Worm (Caenorhabditis elegans) whole organism, early embryonic: ENCODE measurements around the gene C54F6.12.
"Not testable (repeated sequence)": the region's sequence is repeated elsewhere in the genome, so short reads cannot be mapped to it uniquely, and the experiment has no call there.

Experiments used
- B0310.2 ChIP-seq: sonication (generic microtip); optimal IDR thresholded peaks from 2 replicates; lab custom pipeline; 2016; ENCODE audit warnings: mild to moderate bottlenecking, missing genetic modification characterization, missing compliant biosample characterization
- F13C5.2 ChIP-seq: sonication (generic microtip); optimal IDR thresholded peaks from 2 replicates; lab custom pipeline; 2017; ENCODE audit warnings: mild to moderate bottlenecking, missing genetic modification characterization, inconsistent platforms, missing compliant biosample characterization
- aly-1 ChIP-seq: sonication (generic microtip); optimal IDR thresholded peaks from 2 replicates; lab custom pipeline; 2016; ENCODE audit warnings: missing genetic modification characterization, missing compliant biosample characterization
- ama-1 ChIP-seq: fragments of 150-350 bp; optimal IDR thresholded peaks from 2 replicates; lab custom pipeline; 2014
- ceh-13 ChIP-seq: fragments of 200-800 bp; sonication (Bioruptor generic); optimal IDR thresholded peaks from 2 replicates; lab custom pipeline; 2018; ENCODE audit warnings: mild to moderate bottlenecking, missing genetic modification characterization, missing compliant biosample characterization
- ceh-36 ChIP-seq: sonication (generic microtip); optimal IDR thresholded peaks from 2 replicates; lab custom pipeline; 2016; ENCODE audit warnings: missing genetic modification characterization, inconsistent platforms, missing compliant biosample characterization
- ets-7 ChIP-seq: sonication (generic microtip); optimal IDR thresholded peaks from 2 replicates; lab custom pipeline; 2016; ENCODE audit warnings: missing genotype, missing genetic modification characterization, missing compliant biosample characterization
- flt-1 ChIP-seq: fragments of 200-800 bp; sonication (Bioruptor generic); IDR thresholded peaks from 2 replicates; pipeline ENCODE4 v1.3.6; 2022; ENCODE audit warnings: missing genetic modification characterization, missing compliant biosample characterization
- hmbx-1 ChIP-seq: sonication (generic microtip); optimal IDR thresholded peaks from 2 replicates; lab custom pipeline; 2016; ENCODE audit warnings: mild to moderate bottlenecking, missing genetic modification characterization, missing compliant biosample characterization
- hmg-4 ChIP-seq: fragments of 200-800 bp; sonication (Bioruptor generic); optimal IDR thresholded peaks from 2 replicates; lab custom pipeline; 2018; ENCODE audit warnings: mild to moderate bottlenecking, missing genetic modification characterization, missing compliant biosample characterization
- hnd-1 ChIP-seq: sonication (generic microtip); optimal IDR thresholded peaks from 2 replicates; lab custom pipeline; 2016; ENCODE audit warnings: missing genetic modification characterization, missing compliant biosample characterization
- pes-1 ChIP-seq: fragments of 200-800 bp; sonication (Bioruptor generic); IDR thresholded peaks from 2 replicates; pipeline ENCODE4 v1.3.6; 2022; ENCODE audit warnings: missing genetic modification reagents, missing genetic modification characterization, missing compliant biosample characterization
- scrt-1 ChIP-seq: fragments of 200-800 bp; sonication (Bioruptor generic); IDR thresholded peaks from 2 replicates; pipeline ENCODE4 v1.3.6; 2022; ENCODE audit warnings: missing genetic modification characterization, missing compliant biosample characterization
- sea-1 ChIP-seq: fragments of 200-800 bp; sonication (Bioruptor generic); conservative IDR thresholded peaks from 2 replicates; pipeline ENCODE4 v1.3.6; 2022; ENCODE audit warnings: missing genetic modification characterization, missing compliant biosample characterization
- tbx-11 ChIP-seq: fragments of 200-800 bp; sonication (Bioruptor generic); IDR thresholded peaks from 2 replicates; pipeline ENCODE4 v1.3.6; 2022; ENCODE audit warnings: missing genetic modification characterization, missing compliant biosample characterization
- tbx-37 ChIP-seq: fragments of 200-800 bp; sonication (Bioruptor generic); conservative IDR thresholded peaks from 2 replicates; pipeline ENCODE4 v1.3.6; 2022; ENCODE audit warnings: missing genetic modification reagents, missing genetic modification characterization, missing compliant biosample characterization
- tra-4 ChIP-seq: sonication (generic microtip); optimal IDR thresholded peaks from 2 replicates; lab custom pipeline; 2017; ENCODE audit warnings: missing genetic modification characterization, missing compliant biosample characterization

The C54F6.12 gene

DNA sequence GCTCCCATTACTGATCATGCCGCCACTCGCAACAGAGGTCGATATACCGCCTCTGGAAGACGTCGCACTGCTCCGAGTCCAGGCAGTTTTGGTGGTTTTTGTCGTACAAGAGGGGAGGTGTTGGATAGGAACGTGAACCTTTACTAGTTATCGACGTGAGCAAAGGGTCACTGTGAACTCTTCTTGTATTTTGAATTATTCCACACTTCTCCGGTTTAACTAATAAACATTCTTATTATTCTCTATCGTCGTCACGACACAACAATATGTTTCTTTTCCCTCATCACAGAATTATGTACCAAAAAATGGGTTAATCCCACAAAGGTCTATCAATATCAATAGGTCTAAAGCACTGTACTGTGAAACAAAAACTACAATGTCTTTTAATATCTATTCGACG, 26.5 kb downstream of the C54F6.12 start, which contains the start of gene nhr-171:
nhr-171 (plus strand) TSS at position 301 of the 400 bp plus-strand sequence.
- not testable (repeated sequence) for TF ChIP-seq sea-1 (GFP tag; lab: Robert Waterston, UW); B0310.2 (tag; lab: Kevin White, UChicago); tra-4 (tag; lab: Kevin White, UChicago)

- TF ChIP-seq ceh-36 (no peak), ama-1 (lab: Kevin White, UChicago) (no peak), B0310.2 (tag; lab: Kevin White, UChicago) (no peak), F13C5.2 (tag; lab: Kevin White, UChicago) (no peak), tbx-37 (GFP tag; lab: Robert Waterston, UW) (no peak), sea-1 (GFP tag; lab: Robert Waterston, UW) (no peak), tbx-11 (GFP tag; lab: Robert Waterston, UW) (no peak), scrt-1 (GFP tag; lab: Robert Waterston, UW) (no peak), hmg-4 (GFP tag; lab: Kevin White, UChicago) (no peak), pes-1 (GFP tag; lab: Robert Waterston, UW) (no peak), hmbx-1 (tag; lab: Kevin White, UChicago) (no peak), hnd-1 (tag; lab: Kevin White, UChicago) (no peak)
These were observed 29.3 kb downstream of the C54F6.12 start, which contains the start of the genes str-31 and nhr-172 for ce11 chrV:7508566-7509044. Gene str-31, minus strand, starts transcription at chrV:7508666. Gene nhr-172, plus strand, starts transcription at chrV:7508994.

ce11 chrV:7506207-7506606, 31.7 kb downstream of the C54F6.12 start:
- TF ChIP-seq B0310.2 (tag; lab: Kevin White, UChicago) (no peak), hmbx-1 (tag; lab: Kevin White, UChicago) (no peak), aly-1 (no peak), F13C5.2 (tag; lab: Kevin White, UChicago) (no peak), ceh-13 (GFP tag; lab: Kevin White, UChicago) (no peak), tbx-37 (GFP tag; lab: Robert Waterston, UW) (no peak), hmg-4 (GFP tag; lab: Kevin White, UChicago) (no peak), ceh-36 (no peak), ets-7 (no peak), ama-1 (lab: Kevin White, UChicago) (no peak), tbx-11 (GFP tag; lab: Robert Waterston, UW) (no peak), pes-1 (GFP tag; lab: Robert Waterston, UW) (no peak), sea-1 (GFP tag; lab: Robert Waterston, UW) (no peak), tra-4 (tag; lab: Kevin White, UChicago) (no peak), scrt-1 (GFP tag; lab: Robert Waterston, UW) (no peak), hnd-1 (tag; lab: Kevin White, UChicago) (no peak), flt-1 (no peak)

DNA sequence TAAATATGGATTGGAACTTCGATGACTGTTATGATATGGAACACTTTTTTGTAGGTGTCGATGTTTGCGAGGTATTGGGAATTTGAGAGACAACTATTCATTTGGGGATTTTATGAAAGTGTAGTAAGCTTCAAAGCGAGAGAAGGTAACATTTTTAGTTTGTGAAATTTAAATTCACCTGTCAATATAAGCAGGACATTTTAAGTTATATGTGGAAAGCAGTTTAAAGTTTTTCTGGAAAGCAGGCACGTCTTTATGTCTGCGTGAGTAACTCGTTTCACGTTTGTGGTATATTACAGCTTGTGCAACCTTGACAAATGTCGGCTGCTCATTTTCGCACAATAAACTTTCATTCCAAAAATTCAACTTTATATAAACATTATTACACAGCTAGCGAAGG, 33.6 kb downstream of the C54F6.12 start, which contains the start of gene srh-229:
srh-229 (minus strand) TSS at position 101 of the 400 bp plus-strand sequence.
- TF ChIP-seq hnd-1 (tag; lab: Kevin White, UChicago): no peak
- no peak for TF ChIP-seq tbx-11 (GFP tag; lab: Robert Waterston, UW)
- TF ChIP-seq tra-4 (tag; lab: Kevin White, UChicago): no peak
- TF ChIP-seq aly-1: no peak
- no peak for TF ChIP-seq pes-1 (GFP tag; lab: Robert Waterston, UW)
- no peak for TF ChIP-seq flt-1

DNA sequence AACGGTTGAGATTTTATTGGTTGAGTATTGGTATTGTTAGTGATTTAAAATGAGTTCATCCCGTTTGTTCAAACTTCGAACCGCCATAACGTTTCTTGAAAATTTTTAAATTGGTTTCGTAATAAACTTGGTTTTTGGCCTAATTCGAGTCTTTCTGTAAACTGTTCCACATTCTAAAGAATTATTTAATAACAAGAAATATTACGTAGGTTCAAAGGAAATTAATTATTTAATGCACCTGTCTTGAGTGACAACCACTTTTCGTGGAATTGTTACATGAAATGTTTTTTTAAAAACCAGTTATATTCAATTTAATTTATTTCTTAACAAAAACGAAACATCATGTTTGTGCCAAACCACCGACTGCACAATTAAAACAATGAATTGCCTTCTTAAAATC, 36.7 kb downstream of the C54F6.12 start:
- TF ChIP-seq ets-7 (no peak), sea-1 (GFP tag; lab: Robert Waterston, UW) (no peak), scrt-1 (GFP tag; lab: Robert Waterston, UW) (no peak), tbx-37 (GFP tag; lab: Robert Waterston, UW) (no peak)

DNA sequence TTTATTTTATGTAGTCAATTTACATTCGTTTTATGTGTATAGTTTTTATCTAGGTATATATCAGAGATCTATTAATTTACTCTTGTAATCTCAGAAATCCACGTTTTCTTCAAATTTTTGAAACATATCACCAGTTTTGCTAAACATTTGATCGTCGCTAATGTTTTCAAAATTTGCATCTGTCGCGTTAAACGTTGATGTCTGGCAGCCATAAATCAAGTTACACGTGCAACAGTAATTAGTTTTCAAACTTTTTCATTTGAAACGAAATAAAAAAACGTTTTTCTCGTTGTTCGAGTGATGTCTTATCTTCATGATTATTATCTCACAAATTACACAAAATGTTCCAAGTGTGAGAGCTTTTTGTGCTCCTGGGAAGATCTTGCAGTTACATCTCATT, 40.5 kb downstream of the C54F6.12 start, which contains the start of gene srh-79:
srh-79 (plus strand) TSS at position 301 of the 400 bp plus-strand sequence.
- TF ChIP-seq ceh-36 (no peak), tra-4 (tag; lab: Kevin White, UChicago) (no peak), B0310.2 (tag; lab: Kevin White, UChicago) (no peak), hmg-4 (GFP tag; lab: Kevin White, UChicago) (no peak), scrt-1 (GFP tag; lab: Robert Waterston, UW) (no peak), sea-1 (GFP tag; lab: Robert Waterston, UW) (no peak), ets-7 (no peak), hnd-1 (tag; lab: Kevin White, UChicago) (no peak), pes-1 (GFP tag; lab: Robert Waterston, UW) (no peak), ama-1 (lab: Kevin White, UChicago) (no peak), flt-1 (no peak)

- TF ChIP-seq F13C5.2 (tag; lab: Kevin White, UChicago) (no peak), hmbx-1 (tag; lab: Kevin White, UChicago) (no peak)
These were observed 42.7 kb downstream of the C54F6.12 start, which contains the start of gene srbc-11 for ce11 chrV:7495189-7495588. Gene srbc-11, minus strand, starts transcription at chrV:7495289.

- TF ChIP-seq ets-7 (no peak), scrt-1 (GFP tag; lab: Robert Waterston, UW) (no peak), hnd-1 (tag; lab: Kevin White, UChicago) (no peak), tbx-37 (GFP tag; lab: Robert Waterston, UW) (no peak), sea-1 (GFP tag; lab: Robert Waterston, UW) (no peak), ceh-36 (no peak), tra-4 (tag; lab: Kevin White, UChicago) (no peak), B0310.2 (tag; lab: Kevin White, UChicago) (no peak), hmbx-1 (tag; lab: Kevin White, UChicago) (no peak), hmg-4 (GFP tag; lab: Kevin White, UChicago) (no peak), aly-1 (no peak)
These were observed 45.0 kb downstream of the C54F6.12 start, which contains the start of gene srbc-10 for ce11 chrV:7492924-7493323. Gene srbc-10, minus strand, starts transcription at chrV:7493024.
